Fruit fly (Drosophila melanogaster) whole organism: ENCODE data around the gene CG13658.

Experiments used
- Dll ChIP-seq: fragments of >200 bp; optimal IDR thresholded peaks from 2 replicates; lab custom pipeline; 2017
- pan ChIP-seq: fragments of >200 bp; optimal IDR thresholded peaks from 2 replicates; lab custom pipeline; 2017
- psq ChIP-seq: fragments of >200 bp; optimal IDR thresholded peaks from 2 replicates; lab custom pipeline; 2017
- usp ChIP-seq: fragments of >200 bp; optimal IDR thresholded peaks from 2 replicates; lab custom pipeline; 2017; ENCODE audit warnings: missing biosample characterization, missing genetic modification characterization, mixed read lengths

DNA sequence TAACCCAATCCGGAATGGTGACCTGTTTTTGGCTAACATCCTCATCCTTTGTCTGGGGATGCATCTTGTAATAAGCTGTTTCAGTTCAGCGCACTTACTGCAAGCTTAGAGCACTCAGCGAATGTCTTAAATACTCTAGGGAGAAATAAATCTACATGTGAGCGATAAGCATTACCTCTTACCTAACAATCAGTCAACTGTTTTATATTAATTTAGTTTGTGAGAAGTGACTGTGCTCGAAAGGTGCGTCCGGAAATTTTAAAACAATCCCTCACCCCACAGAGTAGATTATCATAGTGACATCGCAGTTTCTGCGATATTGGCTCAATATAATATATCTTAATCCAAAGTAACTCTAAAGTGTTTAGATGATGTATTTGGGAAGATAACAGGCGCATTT, 30.7 kb downstream of the CG13658 start, which contains the start of gene CG10553:
- TF ChIP-seq psq (lab: Kevin White, UChicago) (no peak), usp (GFP tag; lab: Kevin White, UChicago) (no peak), pan (lab: Kevin White, UChicago) (no peak), Dll (lab: Kevin White, UChicago) (no peak)
